Worm (Caenorhabditis elegans): ENCODE measurements around the gene pvf-1.

The pvf-1 gene

DNA sequence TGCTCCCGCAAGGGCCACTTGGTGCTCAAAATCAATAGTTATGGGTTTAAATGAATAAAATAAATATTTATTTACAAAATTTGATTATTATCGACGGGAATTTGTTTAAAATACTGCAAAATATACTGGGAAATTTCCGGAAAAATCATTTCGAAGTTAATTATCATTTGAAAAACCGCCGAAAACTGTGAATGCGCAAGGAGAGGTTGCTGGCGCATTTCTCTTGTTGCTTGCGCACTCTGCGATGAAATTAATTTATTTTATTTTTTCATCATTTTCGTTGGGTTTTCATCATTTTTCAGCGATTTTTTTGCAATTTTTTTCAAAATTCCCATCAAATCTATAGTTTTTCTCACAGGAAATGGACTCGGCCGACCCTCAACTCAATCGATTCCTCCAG lies 35.4 kb upstream of the pvf-1 start, which contains the start of gene ddp-1 (continued):
- TF ChIP-seq nhr-67 (tag; optimal IDR thresholded peaks at IDR 0.05) (no peak), lin-15B (tag; optimal IDR thresholded peaks at IDR 0.05) (peak; percentile 96), ztf-4 (tag; optimal IDR thresholded peaks at IDR 0.05) (peak; percentile 64)

DNA sequence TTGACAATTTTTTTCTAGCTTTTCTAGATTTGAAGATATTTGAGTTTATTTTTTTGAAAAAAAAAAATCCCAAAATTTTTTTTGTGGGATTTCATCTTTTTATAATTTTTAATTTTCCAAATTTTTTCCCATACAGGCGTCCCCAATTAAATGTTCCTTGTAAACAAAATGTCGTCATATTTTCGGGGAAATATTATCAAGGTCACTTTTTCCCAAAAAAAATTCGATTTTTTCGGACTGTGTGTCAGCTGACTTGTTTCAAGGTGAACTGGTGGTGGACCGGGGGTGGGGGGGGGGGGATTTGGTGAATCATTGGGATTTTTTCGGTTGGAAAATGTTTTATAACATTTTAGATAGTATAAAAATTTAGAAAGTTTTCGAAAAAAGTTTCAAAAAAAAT lies 32.6 kb upstream of the pvf-1 start:
- no peak for TF ChIP-seq mdl-1 (tag; optimal IDR thresholded peaks at IDR 0.05)
- no peak for TF ChIP-seq unc-39 (tag; optimal IDR thresholded peaks at IDR 0.05)

DNA sequence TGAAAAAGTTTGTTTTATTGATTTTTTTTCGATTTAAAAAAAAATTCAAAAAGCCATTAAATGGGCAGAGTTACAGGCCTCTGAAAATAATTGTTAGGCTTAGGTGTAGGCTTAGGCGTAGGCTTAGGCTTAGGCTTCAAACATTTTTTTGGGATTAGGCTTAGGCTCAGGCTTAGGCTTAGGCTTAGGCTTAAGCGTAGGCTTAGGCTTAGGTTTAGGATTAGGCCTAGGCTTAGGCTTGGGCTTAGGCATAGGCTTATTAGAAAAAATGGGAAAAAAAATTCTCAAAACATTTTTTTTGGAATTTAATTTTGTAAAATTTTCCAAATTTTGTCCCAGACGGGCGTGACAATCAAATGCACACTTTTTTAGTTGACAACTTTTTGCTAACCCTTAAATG lies 32.1 kb upstream of the pvf-1 start:
- TF ChIP-seq fkh-10 (GFP tag; optimal IDR thresholded peaks at IDR 0.05) (no peak), lsy-12 (tag; optimal IDR thresholded peaks at IDR 0.05) (no peak), snpc-4 (tag; optimal IDR thresholded peaks at IDR 0.05) (no peak), zag-1 (tag; optimal IDR thresholded peaks at IDR 0.05) (no peak), hmg-11 (tag; optimal IDR thresholded peaks at IDR 0.05) (no peak), unc-39 (tag; optimal IDR thresholded peaks at IDR 0.05) (no peak), nhr-23 (tag; optimal IDR thresholded peaks at IDR 0.05) (no peak), nhr-11 (tag; optimal IDR thresholded peaks at IDR 0.05) (no peak), lin-15B (tag; optimal IDR thresholded peaks at IDR 0.05) (no peak), tbx-2 (tag; optimal IDR thresholded peaks at IDR 0.05) (no peak), R02D3.7 (tag; optimal IDR thresholded peaks at IDR 0.05) (no peak), mml-1 (tag; optimal IDR thresholded peaks at IDR 0.05) (no peak), pqm-1 (tag; optimal IDR thresholded peaks at IDR 0.05) (no peak), fkh-2 (tag; optimal IDR thresholded peaks at IDR 0.05) (no peak), ama-1 (optimal IDR thresholded peaks at IDR 0.05) (no peak), fos-1 (tag; optimal IDR thresholded peaks at IDR 0.05) (no peak), nhr-25 (tag; optimal IDR thresholded peaks at IDR 0.05) (no peak), elt-1 (tag; optimal IDR thresholded peaks at IDR 0.05) (no peak), skn-1 (tag; optimal IDR thresholded peaks at IDR 0.05) (no peak), egl-5 (tag; optimal IDR thresholded peaks at IDR 0.05) (no peak)

DNA sequence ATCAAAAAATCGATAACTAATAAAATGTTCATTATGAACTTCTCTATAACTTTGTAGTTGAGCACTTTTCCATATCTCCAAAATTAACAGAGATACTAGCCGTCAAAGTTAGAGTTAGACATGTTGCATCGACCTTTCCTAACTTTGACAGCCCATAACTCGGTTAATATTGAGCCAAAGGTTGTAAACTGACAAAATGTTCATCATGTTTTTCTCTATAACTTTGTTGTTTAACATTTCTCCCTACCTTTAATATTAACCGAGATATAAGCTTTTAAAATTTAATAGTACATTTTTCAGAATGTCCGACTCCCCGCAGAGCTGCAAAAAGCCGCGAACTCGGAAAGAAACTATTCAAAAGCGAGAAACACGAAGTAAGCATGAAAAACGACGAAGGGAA lies 31.0 kb upstream of the pvf-1 start, which contains the start of gene hlh-33:
Gene hlh-33 (plus strand): TSS at position 301 of the 400 bp plus-strand sequence.
- no peak for TF ChIP-seq nhr-76 (tag; optimal IDR thresholded peaks at IDR 0.05)

DNA sequence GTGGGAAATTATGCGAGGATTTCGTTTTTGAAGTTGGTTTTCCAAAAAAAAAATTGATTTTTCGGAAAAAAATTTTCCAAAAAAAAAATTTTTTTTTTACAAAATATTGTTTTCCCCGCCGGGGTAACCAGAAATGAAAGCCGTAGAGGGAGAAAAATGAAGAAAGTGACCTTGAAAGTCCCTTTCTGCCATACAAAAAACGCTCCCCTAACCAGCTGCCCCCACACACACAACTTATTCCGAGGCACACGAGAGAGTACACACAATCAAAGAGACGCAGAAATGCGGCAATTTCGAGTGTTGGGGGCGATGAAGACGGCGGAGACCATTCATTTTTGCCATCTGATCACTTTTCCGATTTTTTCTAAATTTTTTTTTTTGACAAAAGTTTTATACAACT lies 29.8 kb upstream of the pvf-1 start:
- TF ChIP-seq hmg-11 (tag; optimal IDR thresholded peaks at IDR 0.05) (peak; percentile 12), R02D3.7 (tag; optimal IDR thresholded peaks at IDR 0.05) (no peak), ztf-11 (tag; optimal IDR thresholded peaks at IDR 0.05) (no peak), nhr-25 (tag; optimal IDR thresholded peaks at IDR 0.05) (peak; percentile 89)

DNA sequence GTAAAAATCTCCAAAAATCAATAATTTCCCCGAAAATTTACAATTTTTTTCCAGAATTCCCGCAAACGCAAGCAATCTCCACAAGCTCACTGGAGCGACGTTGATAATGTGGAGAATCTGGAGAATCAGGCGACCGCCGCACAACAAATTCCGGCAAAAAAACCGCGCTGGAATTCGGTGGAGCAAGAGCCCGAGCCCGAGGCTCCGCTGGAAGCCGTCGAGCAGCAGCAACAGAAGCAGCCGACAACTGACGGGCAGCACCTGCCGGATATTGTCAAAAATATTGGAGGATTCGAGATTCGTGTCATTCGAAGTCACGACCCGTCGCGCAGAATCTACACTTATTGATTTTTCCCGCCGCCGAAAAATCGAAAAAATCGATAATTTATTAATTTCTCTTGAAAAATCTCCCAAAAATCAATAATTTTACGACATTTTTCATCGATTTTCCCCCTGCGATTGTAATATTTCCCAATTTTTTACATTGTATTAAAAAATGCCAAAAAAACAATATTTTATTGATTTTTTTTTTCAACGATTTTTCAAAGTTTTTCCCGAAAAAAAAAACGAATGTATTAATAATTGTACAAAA lies 28.1 kb upstream of the pvf-1 start:
- TF ChIP-seq ceh-28 (tag; optimal IDR thresholded peaks at IDR 0.05) (peak; percentile 68), mdl-1 (tag; optimal IDR thresholded peaks at IDR 0.05) (no peak)

DNA sequence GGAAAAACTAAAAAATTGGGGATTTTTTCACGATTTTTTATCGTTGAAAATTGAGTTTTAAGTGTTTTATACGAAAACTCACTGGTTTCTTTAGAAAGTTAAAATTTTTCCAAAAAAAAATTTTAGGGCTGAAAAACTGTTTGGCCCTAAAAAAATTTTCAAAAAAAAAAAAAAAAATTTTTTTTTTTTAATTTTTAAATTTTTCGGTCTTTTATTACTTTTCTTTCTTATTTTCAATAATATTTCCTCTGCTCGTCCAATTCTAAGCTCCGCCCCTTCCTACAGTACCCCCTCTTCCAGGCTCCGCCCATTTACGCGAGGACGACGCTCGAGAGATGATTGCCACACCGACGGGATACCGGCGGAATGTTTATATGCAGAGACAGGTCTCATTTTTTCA lies 24.6 kb upstream of the pvf-1 start, which contains the start of gene pqn-82:
Gene pqn-82 (plus strand): TSS at position 301 of the 400 bp plus-strand sequence.
- no peak for TF ChIP-seq aly-2 (tag; optimal IDR thresholded peaks at IDR 0.05)
- no peak for TF ChIP-seq nhr-67 (tag; optimal IDR thresholded peaks at IDR 0.05)
- no peak for TF ChIP-seq fos-1 (tag; optimal IDR thresholded peaks at IDR 0.05)
- no peak for TF ChIP-seq skn-1 (tag; optimal IDR thresholded peaks at IDR 0.05)
- TF ChIP-seq mdl-1 (tag; optimal IDR thresholded peaks at IDR 0.05): no peak
- no peak for TF ChIP-seq nhr-28 (tag; optimal IDR thresholded peaks at IDR 0.05)
- no peak for TF ChIP-seq ceh-9 (tag; optimal IDR thresholded peaks at IDR 0.05)
- no peak for TF ChIP-seq nhr-77 (tag; optimal IDR thresholded peaks at IDR 0.05)
- TF ChIP-seq sea-2 (GFP tag; optimal IDR thresholded peaks at IDR 0.05): no peak
- TF ChIP-seq egl-27 (tag; optimal IDR thresholded peaks at IDR 0.05): no peak

Data from whole organism, L3 larva.